Fruit fly (Drosophila melanogaster) whole organism, embryonic: Measurements from ENCODE around the gene Cyp12a5.
A peak's percentile ranks its signal among the peaks of the same experiment; 100 is the strongest.

Experiments used
- Atf6 ChIP-seq: fragments of 200-800 bp; sonication (Bioruptor generic); IDR thresholded peaks from 2 replicates; pipeline ENCODE4 v1.3.6; 2022; ENCODE audit warnings: missing biosample characterization, missing genetic modification characterization
- CG10979 ChIP-seq: fragments of 200-800 bp; sonication (Bioruptor generic); optimal IDR thresholded peaks from 2 replicates; lab custom pipeline; 2018; ENCODE audit warnings: missing biosample characterization, mild to moderate bottlenecking, missing genetic modification characterization, moderate library complexity
- CG11695 ChIP-seq: fragments of 200-800 bp; sonication (Bioruptor generic); IDR thresholded peaks from 3 replicates; pipeline ENCODE4 v1.3.6; 2022; ENCODE audit warnings: missing biosample characterization, missing genetic modification characterization
- CG15011 ChIP-seq: fragments of 200-800 bp; sonication (Bioruptor generic); optimal IDR thresholded peaks from 3 replicates; lab custom pipeline; 2018; ENCODE audit warnings: missing biosample characterization, mild to moderate bottlenecking, missing genetic modification characterization
- CG15696 ChIP-seq: fragments of 200-800 bp; sonication (Bioruptor generic); optimal IDR thresholded peaks from 2 replicates; lab custom pipeline; 2019; ENCODE audit warnings: missing biosample characterization, mild to moderate bottlenecking, missing genetic modification characterization, moderate library complexity
- CG17328 ChIP-seq: fragments of 200-800 bp; sonication (Bioruptor generic); IDR thresholded peaks from 2 replicates; pipeline ENCODE4 v1.3.6; 2022; ENCODE audit warnings: missing biosample characterization, missing genetic modification characterization
- CG2889 ChIP-seq: fragments of 200-800 bp; sonication (Bioruptor generic); IDR thresholded peaks from 3 replicates; pipeline ENCODE4 v1.3.6; 2022; ENCODE audit warnings: missing biosample characterization, missing genetic modification characterization
- CG30431 ChIP-seq: fragments of 200-800 bp; sonication (Bioruptor generic); optimal IDR thresholded peaks from 2 replicates; lab custom pipeline; 2017; ENCODE audit warnings: missing biosample characterization, missing genetic modification characterization
- CG3847 ChIP-seq: fragments of 200-800 bp; sonication (Bioruptor generic); IDR thresholded peaks from 2 replicates; pipeline ENCODE4 v1.3.6; 2022; ENCODE audit warnings: missing biosample characterization, missing genetic modification characterization
- CG42726 ChIP-seq: fragments of 200-800 bp; sonication (Bioruptor generic); IDR thresholded peaks from 2 replicates; pipeline ENCODE4 v1.3.6; 2022; ENCODE audit warnings: missing biosample characterization, missing genetic modification characterization; ENCODE audit not compliant: partially characterized antibody
- CG4282 ChIP-seq: fragments of 200-800 bp; sonication (Bioruptor generic); optimal IDR thresholded peaks from 2 replicates; lab custom pipeline; 2016; ENCODE audit warnings: missing biosample characterization, missing genetic modification characterization
- CG5245 ChIP-seq: fragments of 200-800 bp; sonication (Bioruptor generic); optimal IDR thresholded peaks from 3 replicates; lab custom pipeline; 2016; ENCODE audit warnings: missing biosample characterization, missing genetic modification characterization
- CG6689 ChIP-seq: fragments of 200-800 bp; sonication (Bioruptor generic); IDR thresholded peaks from 2 replicates; pipeline ENCODE4 v1.3.6; 2022; ENCODE audit warnings: missing biosample characterization, missing genetic modification characterization
- CG6791 ChIP-seq: fragments of 200-800 bp; sonication (Bioruptor generic); IDR thresholded peaks from 3 replicates; pipeline ENCODE4 v1.3.6; 2022; ENCODE audit warnings: missing biosample characterization, missing genetic modification characterization; ENCODE audit not compliant: partially characterized antibody
- CG7372 ChIP-seq: fragments of 200-800 bp; sonication (Bioruptor generic); IDR thresholded peaks from 2 replicates; pipeline ENCODE4 v1.3.6; 2022; ENCODE audit warnings: missing biosample characterization, missing genetic modification characterization
- CG9817 ChIP-seq: fragments of 200-800 bp; sonication (Bioruptor generic); optimal IDR thresholded peaks from 2 replicates; lab custom pipeline; 2018; ENCODE audit warnings: missing biosample characterization, mild to moderate bottlenecking, missing genetic modification characterization, moderate library complexity
- CHES-1-like ChIP-seq: fragments of 200-800 bp; sonication (Bioruptor generic); optimal IDR thresholded peaks from 2 replicates; lab custom pipeline; 2016; ENCODE audit warnings: missing biosample characterization, missing genetic modification characterization
- D19B ChIP-seq: fragments of 200-800 bp; sonication (Bioruptor generic); optimal IDR thresholded peaks from 2 replicates; lab custom pipeline; 2017; ENCODE audit warnings: missing biosample characterization, mild to moderate bottlenecking, missing genetic modification characterization
- Fer2 ChIP-seq: fragments of 200-800 bp; sonication (Bioruptor generic); optimal IDR thresholded peaks from 2 replicates; lab custom pipeline; 2018; ENCODE audit warnings: missing biosample characterization, mild to moderate bottlenecking, missing genetic modification characterization, moderate library complexity
- Gsc ChIP-seq: fragments of 200-800 bp; sonication (Bioruptor generic); IDR thresholded peaks from 2 replicates; pipeline ENCODE4 v1.3.6; 2022; ENCODE audit warnings: missing biosample characterization, missing genetic modification characterization
- Gug ChIP-seq: fragments of 200-800 bp; sonication (Bioruptor generic); IDR thresholded peaks from 4 replicates; pipeline ENCODE4 v1.3.6; 2022; ENCODE audit warnings: missing biosample characterization, missing genetic modification characterization
- H2.0 ChIP-seq: fragments of 200-800 bp; sonication (Bioruptor generic); IDR thresholded peaks from 2 replicates; pipeline ENCODE4 v1.3.6; 2022; ENCODE audit warnings: missing biosample characterization, missing genetic modification characterization
- MTF-1 ChIP-seq: fragments of 200-800 bp; sonication (Bioruptor generic); optimal IDR thresholded peaks from 2 replicates; lab custom pipeline; 2018; ENCODE audit warnings: missing biosample characterization, mild to moderate bottlenecking, missing genetic modification characterization, borderline replicate concordance
- Mad ChIP-seq: fragments of 200-800 bp; sonication (Bioruptor generic); optimal IDR thresholded peaks from 2 replicates; lab custom pipeline; 2016; ENCODE audit warnings: missing biosample characterization, missing genetic modification characterization
- Oli ChIP-seq: fragments of 200-800 bp; sonication (Bioruptor generic); optimal IDR thresholded peaks from 2 replicates; lab custom pipeline; 2018; ENCODE audit warnings: missing biosample characterization, mild to moderate bottlenecking, missing genetic modification characterization, moderate library complexity
- Stat92E ChIP-seq, 3 experiments: fragments of >200 bp in 2 of 3; fragments of 200-800 bp in 1 of 3; sonication (Bioruptor generic) in 1 of 3; optimal IDR thresholded peaks; 2 replicates each; lab custom pipeline; 2017 to 2019; ENCODE audit warnings: missing biosample characterization in 3 of 3, missing genetic modification characterization in 3 of 3, mild to moderate bottlenecking in 1 of 3, moderate library complexity in 1 of 3
- YL-1 ChIP-seq: fragments of 200-800 bp; sonication (Bioruptor generic); optimal IDR thresholded peaks from 3 replicates; lab custom pipeline; 2017; ENCODE audit warnings: missing biosample characterization, mild to moderate bottlenecking, missing genetic modification characterization
- bab2 ChIP-seq: fragments of 200-800 bp; sonication (Bioruptor generic); optimal IDR thresholded peaks from 2 replicates; lab custom pipeline; 2016; ENCODE audit warnings: missing biosample characterization, missing genetic modification characterization
- bcd ChIP-seq: fragments of 200-800 bp; sonication (Bioruptor generic); optimal IDR thresholded peaks from 2 replicates; lab custom pipeline; 2017; ENCODE audit warnings: missing biosample characterization, mild to moderate bottlenecking, missing genetic modification characterization
- caup ChIP-seq: fragments of 200-800 bp; sonication (Bioruptor generic); optimal IDR thresholded peaks from 3 replicates; lab custom pipeline; 2017; ENCODE audit warnings: missing biosample characterization, mild to moderate bottlenecking, missing genetic modification characterization, moderate library complexity; ENCODE audit not compliant: severe bottlenecking
- chif ChIP-seq, 2 experiments: fragments of 200-800 bp; sonication (Bioruptor generic); optimal IDR thresholded peaks; 3 replicates each; lab custom pipeline; 2016; ENCODE audit warnings: missing biosample characterization in 2 of 2, missing genetic modification characterization in 2 of 2
- chn ChIP-seq: fragments of 200-800 bp; sonication (Bioruptor generic); optimal IDR thresholded peaks from 2 replicates; lab custom pipeline; 2016; ENCODE audit warnings: missing biosample characterization, missing genetic modification characterization
- eve ChIP-seq, 2 experiments: fragments of >200 bp; optimal IDR thresholded peaks; 2 replicates each; lab custom pipeline; 2017; ENCODE audit warnings: missing biosample characterization in 2 of 2, missing genetic modification characterization in 2 of 2
- ewg ChIP-seq: fragments of 200-800 bp; sonication (Bioruptor generic); optimal IDR thresholded peaks from 3 replicates; lab custom pipeline; 2017; ENCODE audit warnings: mild to moderate bottlenecking, missing biosample characterization, missing genetic modification reagents, missing genetic modification characterization
- fd102C ChIP-seq: fragments of 200-800 bp; sonication (Bioruptor generic); optimal IDR thresholded peaks from 2 replicates; lab custom pipeline; 2018; ENCODE audit warnings: missing biosample characterization, mild to moderate bottlenecking, missing genetic modification characterization, moderate library complexity
- fd96Cb ChIP-seq: fragments of 200-800 bp; sonication (Bioruptor generic); optimal IDR thresholded peaks from 2 replicates; lab custom pipeline; 2018; ENCODE audit warnings: missing biosample characterization, mild to moderate bottlenecking, missing genetic modification characterization, moderate library complexity
- gfzf ChIP-seq: fragments of 200-800 bp; sonication (Bioruptor generic); optimal IDR thresholded peaks from 2 replicates; lab custom pipeline; 2016; ENCODE audit warnings: missing biosample characterization, mild to moderate bottlenecking, missing genetic modification characterization, moderate library complexity
- gro ChIP-seq: fragments of 200-800 bp; sonication (Bioruptor generic); optimal IDR thresholded peaks from 2 replicates; lab custom pipeline; 2016; ENCODE audit warnings: missing biosample characterization, missing genetic modification characterization
- hb ChIP-seq: fragments of 200-800 bp; sonication (Bioruptor generic); IDR thresholded peaks from 3 replicates; pipeline ENCODE4 v1.3.6; 2022; ENCODE audit warnings: missing biosample characterization, missing genetic modification characterization; ENCODE audit not compliant: partially characterized antibody
- jigr1 ChIP-seq: fragments of 200-800 bp; sonication (Bioruptor generic); IDR thresholded peaks from 3 replicates; pipeline ENCODE4 v1.3.6; 2022; ENCODE audit warnings: missing biosample characterization, missing genetic modification characterization
- kay ChIP-seq: fragments of 200-800 bp; sonication (Bioruptor generic); optimal IDR thresholded peaks from 2 replicates; lab custom pipeline; 2016; ENCODE audit warnings: missing biosample characterization, missing genetic modification characterization
- mirr ChIP-seq: fragments of 200-800 bp; sonication (Bioruptor generic); optimal IDR thresholded peaks from 3 replicates; lab custom pipeline; 2018; ENCODE audit warnings: missing biosample characterization, mild to moderate bottlenecking, missing genetic modification characterization
- pzg ChIP-seq: fragments of 200-800 bp; sonication (Bioruptor generic); optimal IDR thresholded peaks from 3 replicates; lab custom pipeline; 2018; ENCODE audit warnings: missing biosample characterization, mild to moderate bottlenecking, missing genetic modification characterization, moderate library complexity
- ranshi ChIP-seq: fragments of 200-800 bp; sonication (Bioruptor generic); IDR thresholded peaks from 2 replicates; pipeline ENCODE4 v1.3.6; 2022; ENCODE audit warnings: missing biosample characterization, missing genetic modification characterization
- sim ChIP-seq: fragments of 200-800 bp; sonication (Bioruptor generic); IDR thresholded peaks from 2 replicates; pipeline ENCODE4 v1.3.6; 2022; ENCODE audit warnings: missing biosample characterization, missing genetic modification characterization
- sug ChIP-seq: fragments of 200-800 bp; optimal IDR thresholded peaks from 2 replicates; lab custom pipeline; 2019; ENCODE audit warnings: missing biosample characterization, mild to moderate bottlenecking, missing genetic modification characterization, moderate library complexity
- trem ChIP-seq: fragments of 200-800 bp; optimal IDR thresholded peaks from 3 replicates; lab custom pipeline; 2019; ENCODE audit warnings: missing biosample characterization, mild to moderate bottlenecking, missing genetic modification characterization, moderate library complexity
- ttk ChIP-seq: fragments of 200-800 bp; sonication (Bioruptor generic); IDR thresholded peaks from 2 replicates; pipeline ENCODE4 v2.1.2; 2022; ENCODE audit warnings: missing biosample characterization, missing genetic modification characterization
- tx ChIP-seq: fragments of 200-800 bp; sonication (Bioruptor generic); optimal IDR thresholded peaks from 2 replicates; lab custom pipeline; 2016; ENCODE audit warnings: missing biosample characterization, missing genetic modification characterization

Cyp12a5 gene

DNA sequence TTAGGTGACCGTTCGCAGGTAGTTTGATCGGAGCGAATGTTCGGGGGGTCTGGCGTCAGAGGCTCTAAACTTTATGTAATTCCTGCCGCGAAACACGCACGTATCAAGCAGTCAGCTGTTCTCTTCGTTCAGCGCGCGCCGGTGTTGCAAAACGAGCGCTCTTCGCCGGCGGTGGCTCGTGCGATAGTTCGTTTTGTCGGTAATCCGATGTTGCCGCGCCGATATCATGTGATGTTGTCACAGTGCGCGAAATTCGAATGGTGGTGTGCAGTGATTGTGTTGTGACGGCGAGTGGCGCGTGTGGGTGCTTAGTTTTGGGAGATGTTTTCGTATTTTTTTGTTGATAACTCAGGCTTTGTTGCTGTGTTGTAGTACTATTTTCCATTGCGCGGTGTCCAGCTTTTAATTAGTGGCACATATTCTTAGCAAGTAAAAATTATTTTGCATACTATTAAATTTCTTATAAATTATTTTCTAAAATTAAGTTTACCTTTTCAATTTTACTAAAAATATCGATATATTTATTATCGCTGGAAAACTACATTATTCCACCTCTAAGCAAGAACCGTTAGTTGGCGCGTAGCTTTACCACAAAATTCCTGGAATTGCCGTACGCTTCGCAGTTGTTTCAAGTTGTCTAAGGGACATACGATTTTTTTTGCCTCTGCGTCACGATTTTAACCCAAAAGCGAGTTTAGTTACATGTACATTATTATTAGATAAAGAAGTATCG is 24.4 kb downstream of the Cyp12a5 start, which contains the start of gene nanos (continued):
- peak; percentile 41 for TF ChIP-seq gfzf
- peak; percentile 52 for TF ChIP-seq trem (tag; lab: Kevin White, UChicago)
- TF ChIP-seq Mad (GFP tag; lab: Kevin White, UChicago) = peak; percentile 85
- peak; percentile 59; the same call in 1 of the 2 replicates for TF ChIP-seq H2.0 (GFP tag; lab: Robert Waterston, UW)
- no peak for TF ChIP-seq CG15696 (tag; lab: Kevin White, UChicago)
- TF ChIP-seq CG5245 (GFP tag; lab: Kevin White, UChicago) = no peak
- no peak for TF ChIP-seq jigr1 (GFP tag; lab: Robert Waterston, UW)
- no peak for TF ChIP-seq Gsc (GFP tag; lab: Robert Waterston, UW)
- no peak for TF ChIP-seq D19B
- TF ChIP-seq Gug (GFP tag; lab: Robert Waterston, UW) = peak; percentile 81; the same call in 2 of the 4 replicates
- 0 out of 2 replicates have a peak, but pooled peaks have one; percentile 23 for TF ChIP-seq CG6689
- peak; percentile 35 for TF ChIP-seq chn (GFP tag; lab: Kevin White, UChicago)
- TF ChIP-seq sim (GFP tag; lab: Robert Waterston, UW) = no peak
- TF ChIP-seq Atf6 (GFP tag; lab: Robert Waterston, UW) = peak; percentile 58; the same call in 1 of the 2 replicates
- TF ChIP-seq CG15011 (GFP tag; lab: Kevin White, UChicago) = no peak
- TF ChIP-seq caup = peak; percentile 81
- peak; percentile 12 for TF ChIP-seq CG10979 (tag; lab: Kevin White, UChicago)
- TF ChIP-seq YL-1 = peak; percentile 81
- peak; percentile 13 for TF ChIP-seq Oli (tag; lab: Kevin White, UChicago)
- peak; percentile 92 for TF ChIP-seq CG3847
- peak; percentile 60 for TF ChIP-seq CG9817 (tag; lab: Kevin White, UChicago)
- peak; percentile 29 to 33 for TF ChIP-seq chif (GFP tag; optimal IDR thresholded peaks at IDR 0.05; lab: Kevin White, UChicago)
- TF ChIP-seq CG4282 = peak; percentile 29
- peak; percentile 98 for TF ChIP-seq hb (GFP tag; lab: Robert Waterston, UW)
- TF ChIP-seq MTF-1 (GFP tag; lab: Kevin White, UChicago) = peak; percentile 32
- no peak for TF ChIP-seq Fer2 (tag; lab: Kevin White, UChicago)
- TF ChIP-seq CG11695 (GFP tag; lab: Robert Waterston, UW) = no peak
- peak; percentile 99 for TF ChIP-seq pzg
- TF ChIP-seq Stat92E (GFP tag; optimal IDR thresholded peaks at IDR 0.05; lab: Kevin White, UChicago) = no peak
- peak; percentile 99 for TF ChIP-seq CG6791 (GFP tag; lab: Robert Waterston, UW)
- no peak for TF ChIP-seq eve (GFP tag; optimal IDR thresholded peaks at IDR 0.05; lab: Kevin White, UChicago)
- TF ChIP-seq bab2 (GFP tag; lab: Kevin White, UChicago) = no peak
- TF ChIP-seq CG2889 (GFP tag; lab: Robert Waterston, UW) = 0 out of 3 replicates have a peak, but pooled peaks have one; percentile 29
- TF ChIP-seq ranshi (GFP tag; lab: Robert Waterston, UW) = peak; percentile 40; the same call in 1 of the 2 replicates
- peak; percentile 56 for TF ChIP-seq ewg
- peak; percentile 55 for TF ChIP-seq tx (GFP tag; lab: Kevin White, UChicago)
- no peak for TF ChIP-seq kay (GFP tag; lab: Kevin White, UChicago)
- peak; percentile 76 for TF ChIP-seq CHES-1-like
- peak; percentile 97 for TF ChIP-seq sug
- TF ChIP-seq fd96Cb = peak; percentile 9
- TF ChIP-seq CG17328 (GFP tag; lab: Robert Waterston, UW) = no peak
- TF ChIP-seq CG42726 (GFP tag; lab: Robert Waterston, UW) = peak; percentile 99
- peak; percentile 87 for TF ChIP-seq gro (GFP tag; lab: Kevin White, UChicago)
- TF ChIP-seq ttk (GFP tag; lab: Robert Waterston, UW) = no peak
- peak; percentile 63 for TF ChIP-seq mirr
- TF ChIP-seq CG7372 = peak; percentile 38; the same call in 1 of the 2 replicates
- peak; percentile 86 for TF ChIP-seq bcd (GFP tag; lab: Kevin White, UChicago)
- no peak for TF ChIP-seq fd102C (GFP tag; lab: Kevin White, UChicago)
- TF ChIP-seq CG30431 (GFP tag; lab: Kevin White, UChicago) = peak; percentile 8
